Worm (Caenorhabditis elegans) whole organism, mixed stage, embryonic: ENCODE data around the gene mlk-1.

Source experiments
- M03D4.4 ChIP-seq: sonication (generic microtip); optimal IDR thresholded peaks from 2 replicates; lab custom pipeline; 2017; ENCODE audit warnings: mild to moderate bottlenecking, missing genetic modification characterization, missing compliant biosample characterization
- bed-3 ChIP-seq: fragments of 200-800 bp; sonication (Bioruptor generic); optimal IDR thresholded peaks from 3 replicates; lab custom pipeline; 2018; ENCODE audit warnings: mild to moderate bottlenecking, missing genetic modification characterization, moderate library complexity, missing compliant biosample characterization
- blmp-1 ChIP-seq: fragments of 150-350 bp; optimal IDR thresholded peaks from 2 replicates; lab custom pipeline; 2014; ENCODE audit warnings: missing biosample characterization, missing genetic modification characterization
- ceh-43 ChIP-seq: fragments of 200-800 bp; sonication (Bioruptor generic); optimal IDR thresholded peaks from 2 replicates; lab custom pipeline; 2018; ENCODE audit warnings: mild to moderate bottlenecking, missing genetic modification characterization, moderate library complexity, missing compliant biosample characterization
- ceh-83 ChIP-seq: fragments of 200-800 bp; sonication (Bioruptor generic); optimal IDR thresholded peaks from 2 replicates; lab custom pipeline; 2018; ENCODE audit warnings: mild to moderate bottlenecking, missing genetic modification characterization, missing compliant biosample characterization
- ces-1 ChIP-seq: fragments of 150-350 bp; optimal IDR thresholded peaks from 2 replicates; lab custom pipeline; 2014; ENCODE audit warnings: missing biosample characterization, missing genetic modification reagents, missing genetic modification characterization
- cnd-1 ChIP-seq: fragments of 200-800 bp; sonication (Bioruptor generic); optimal IDR thresholded peaks from 2 replicates; lab custom pipeline; 2018; ENCODE audit warnings: mild to moderate bottlenecking, missing genetic modification characterization, missing compliant biosample characterization
- drap-1 ChIP-seq: fragments of 200-800 bp; sonication (Bioruptor generic); optimal IDR thresholded peaks from 3 replicates; lab custom pipeline; 2018; ENCODE audit warnings: mild to moderate bottlenecking, missing genetic modification characterization, missing compliant biosample characterization
- elt-1 ChIP-seq: sonication (generic microtip); optimal IDR thresholded peaks from 2 replicates; lab custom pipeline; 2017; ENCODE audit warnings: missing genetic modification characterization, mild to moderate bottlenecking, missing compliant biosample characterization, antibody characterized with exemption, moderate library complexity, borderline replicate concordance; ENCODE audit not compliant: insufficient read depth
- elt-3 ChIP-seq: fragments of 150-350 bp; optimal IDR thresholded peaks from 2 replicates; lab custom pipeline; 2014; ENCODE audit warnings: missing biosample characterization, missing genetic modification characterization
- flh-1 ChIP-seq: fragments of 200-800 bp; sonication (Bioruptor generic); optimal IDR thresholded peaks from 2 replicates; lab custom pipeline; 2018; ENCODE audit warnings: mild to moderate bottlenecking, missing genetic modification characterization, moderate library complexity, missing compliant biosample characterization
- ham-2 ChIP-seq: fragments of 200-800 bp; sonication (Bioruptor generic); optimal IDR thresholded peaks from 2 replicates; lab custom pipeline; 2018; ENCODE audit warnings: mild to moderate bottlenecking, missing genetic modification characterization, missing compliant biosample characterization
- hlh-1 ChIP-seq: fragments of 150-350 bp; optimal IDR thresholded peaks from 2 replicates; lab custom pipeline; 2014; ENCODE audit warnings: missing biosample characterization, missing genetic modification reagents, missing genetic modification characterization
- lin-13 ChIP-seq: fragments of 150-350 bp; optimal IDR thresholded peaks from 2 replicates; lab custom pipeline; 2014; ENCODE audit warnings: missing biosample characterization, missing genetic modification characterization
- lin-32 ChIP-seq: fragments of 200-800 bp; sonication (Bioruptor generic); optimal IDR thresholded peaks from 2 replicates; lab custom pipeline; 2018; ENCODE audit warnings: mild to moderate bottlenecking, missing genetic modification characterization, missing compliant biosample characterization
- lsy-2 ChIP-seq: fragments of 150-350 bp; optimal IDR thresholded peaks from 2 replicates; lab custom pipeline; 2014; ENCODE audit warnings: missing biosample characterization, missing genetic modification characterization
- mab-5 ChIP-seq: fragments of 150-350 bp; optimal IDR thresholded peaks from 2 replicates; lab custom pipeline; 2014; ENCODE audit warnings: missing biosample characterization, missing genetic modification characterization
- mep-1 ChIP-seq: fragments of 150-350 bp; optimal IDR thresholded peaks from 2 replicates; lab custom pipeline; 2017; ENCODE audit warnings: missing biosample characterization, missing genetic modification reagents, missing genetic modification characterization, inconsistent platforms
- mls-2 ChIP-seq: sonication (generic microtip); optimal IDR thresholded peaks from 2 replicates; lab custom pipeline; 2016; ENCODE audit warnings: mild to moderate bottlenecking, missing genetic modification characterization, moderate library complexity, missing compliant biosample characterization
- nhr-12 ChIP-seq: fragments of 150-350 bp; optimal IDR thresholded peaks from 2 replicates; lab custom pipeline; 2014; ENCODE audit warnings: missing biosample characterization, missing genetic modification characterization
- nhr-2 ChIP-seq: fragments of 150-350 bp; optimal IDR thresholded peaks from 2 replicates; lab custom pipeline; 2014; ENCODE audit warnings: missing biosample characterization, missing genetic modification characterization
- nhr-28 ChIP-seq: fragments of 150-350 bp; optimal IDR thresholded peaks from 2 replicates; lab custom pipeline; 2014; ENCODE audit warnings: missing biosample characterization, missing genetic modification characterization
- nhr-76 ChIP-seq: sonication (generic microtip); optimal IDR thresholded peaks from 2 replicates; lab custom pipeline; 2017; ENCODE audit warnings: missing biosample characterization, missing genetic modification characterization
- snpc-4 ChIP-seq: fragments of 150-350 bp; optimal IDR thresholded peaks from 2 replicates; lab custom pipeline; 2014; ENCODE audit warnings: missing biosample characterization, missing genetic modification characterization
- sptf-1 ChIP-seq: sonication (generic microtip); optimal IDR thresholded peaks from 2 replicates; lab custom pipeline; 2017; ENCODE audit warnings: mild to moderate bottlenecking, missing genetic modification characterization, moderate library complexity, missing compliant biosample characterization
- tbx-8 ChIP-seq: fragments of 200-800 bp; sonication (Bioruptor generic); optimal IDR thresholded peaks from 2 replicates; lab custom pipeline; 2018; ENCODE audit warnings: mild to moderate bottlenecking, missing genetic modification characterization, moderate library complexity, missing compliant biosample characterization
- unc-120 ChIP-seq: sonication (generic microtip); optimal IDR thresholded peaks from 2 replicates; lab custom pipeline; 2017; ENCODE audit warnings: missing genetic modification characterization, missing compliant biosample characterization; ENCODE audit not compliant: poor library complexity, severe bottlenecking
- unc-62 ChIP-seq: fragments of 150-350 bp; optimal IDR thresholded peaks from 2 replicates; lab custom pipeline; 2014; ENCODE audit warnings: missing biosample characterization, missing genetic modification reagents, missing genetic modification characterization
- zip-8 ChIP-seq: fragments of 150-350 bp; optimal IDR thresholded peaks from 2 replicates; lab custom pipeline; 2014; ENCODE audit warnings: missing biosample characterization, missing genetic modification characterization
- ztf-11 ChIP-seq: fragments of 150-350 bp; optimal IDR thresholded peaks from 2 replicates; lab custom pipeline; 2014; ENCODE audit warnings: missing biosample characterization, missing genetic modification characterization

Gene mlk-1

DNA sequence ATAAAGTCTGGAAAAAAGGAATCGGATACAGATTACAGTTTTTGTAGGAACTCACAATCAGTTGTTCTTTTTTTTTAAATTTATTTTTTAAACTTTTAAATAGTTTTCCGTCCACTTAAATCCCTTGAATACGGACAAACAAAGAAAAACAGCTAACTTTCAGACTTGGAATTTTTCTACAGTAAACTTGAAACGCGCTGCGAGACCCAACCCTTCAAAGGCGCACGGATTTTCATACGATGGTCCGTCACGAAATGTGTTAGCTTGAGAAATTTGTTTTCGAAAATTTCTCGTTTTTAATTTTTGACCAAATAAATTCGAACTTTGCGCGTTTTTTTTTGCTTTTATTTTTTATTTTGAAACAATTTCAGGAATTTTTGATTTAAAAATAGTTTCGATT, 18.1 kb downstream of the mlk-1 start:
- TF ChIP-seq ceh-83 (GFP tag; lab: Kevin White, UChicago): no peak
- no peak for TF ChIP-seq nhr-2 (tag; lab: Kevin White, UChicago)
- no peak for TF ChIP-seq ceh-43 (GFP tag; lab: Kevin White, UChicago)
- TF ChIP-seq mls-2: no peak
- no peak for TF ChIP-seq nhr-12

ce11 chrV:5046103-5046502, 18.5 kb downstream of the mlk-1 start, which contains the start of gene exc-14:
Gene exc-14, minus strand, starts transcription at chrV:5046203.
- TF ChIP-seq nhr-76: no peak
- no peak for TF ChIP-seq snpc-4 (tag; lab: Kevin White, UChicago)
- TF ChIP-seq drap-1 (GFP tag; lab: Kevin White, UChicago): no peak
- TF ChIP-seq zip-8 (tag; lab: Kevin White, UChicago): no peak
- TF ChIP-seq tbx-8 (GFP tag; lab: Kevin White, UChicago): no peak
- TF ChIP-seq mep-1 (tag; lab: Kevin White, UChicago): no peak
- no peak for TF ChIP-seq unc-120
- no peak for TF ChIP-seq flh-1 (GFP tag; lab: Kevin White, UChicago)
- no peak for TF ChIP-seq mls-2
- TF ChIP-seq nhr-2 (tag; lab: Kevin White, UChicago): no peak
- no peak for TF ChIP-seq hlh-1
- TF ChIP-seq nhr-28: no peak
- no peak for TF ChIP-seq ceh-43 (GFP tag; lab: Kevin White, UChicago)
- no peak for TF ChIP-seq elt-3 (tag; lab: Kevin White, UChicago)
- no peak for TF ChIP-seq lin-13 (tag; lab: Kevin White, UChicago)
- no peak for TF ChIP-seq mab-5

ce11 chrV:5040925-5041324, 23.7 kb downstream of the mlk-1 start, which contains the start of gene K11D12.8:
Gene K11D12.8, minus strand, starts transcription at chrV:5041001.
- TF ChIP-seq nhr-12 (no peak), nhr-28 (no peak), flh-1 (GFP tag; lab: Kevin White, UChicago) (no peak), elt-3 (tag; lab: Kevin White, UChicago) (no peak), nhr-2 (tag; lab: Kevin White, UChicago) (no peak), ces-1 (GFP tag; lab: Kevin White, UChicago) (no peak), cnd-1 (tag; lab: Kevin White, UChicago) (no peak), M03D4.4 (no peak), bed-3 (no peak), unc-120 (no peak), lin-13 (tag; lab: Kevin White, UChicago) (no peak), sptf-1 (tag; lab: Kevin White, UChicago) (no peak)

DNA sequence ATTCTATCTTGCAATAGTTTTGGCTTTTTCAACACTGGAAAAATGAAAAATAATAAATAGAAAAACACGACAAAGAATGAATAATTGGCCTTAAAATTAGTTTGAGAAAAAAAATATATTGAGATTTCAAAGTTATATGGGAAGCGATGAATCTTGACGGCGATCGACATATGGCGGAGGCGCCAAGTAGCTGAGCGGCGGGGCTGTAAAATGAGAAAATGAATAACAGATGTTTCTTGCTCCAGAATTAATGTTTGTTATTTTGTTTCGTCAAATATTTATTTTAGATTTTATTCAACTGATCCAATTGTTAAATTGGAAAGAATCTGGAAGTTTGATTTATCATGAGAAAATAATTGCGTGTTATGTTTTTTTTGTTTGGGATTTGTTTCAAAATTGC, 25.1 kb downstream of the mlk-1 start, which contains the start of gene K11D12.11:
Gene K11D12.11, minus strand, starts transcription at position 42 of the 400 bp plus-strand sequence.
- TF ChIP-seq lin-32 (GFP tag; lab: Kevin White, UChicago) (no peak), nhr-12 (no peak), ham-2 (no peak), elt-3 (tag; lab: Kevin White, UChicago) (no peak), unc-120 (no peak), blmp-1 (no peak), cnd-1 (tag; lab: Kevin White, UChicago) (no peak), elt-1 (no peak), ceh-83 (GFP tag; lab: Kevin White, UChicago) (no peak), drap-1 (GFP tag; lab: Kevin White, UChicago) (no peak), mls-2 (no peak), unc-62 (GFP tag; lab: Kevin White, UChicago) (no peak), ztf-11 (tag; lab: Kevin White, UChicago) (no peak), tbx-8 (GFP tag; lab: Kevin White, UChicago) (no peak), ces-1 (GFP tag; lab: Kevin White, UChicago) (no peak), sptf-1 (tag; lab: Kevin White, UChicago) (no peak), lsy-2 (tag; lab: Kevin White, UChicago) (no peak), nhr-76 (no peak), mep-1 (tag; lab: Kevin White, UChicago) (no peak), snpc-4 (tag; lab: Kevin White, UChicago) (no peak)

DNA sequence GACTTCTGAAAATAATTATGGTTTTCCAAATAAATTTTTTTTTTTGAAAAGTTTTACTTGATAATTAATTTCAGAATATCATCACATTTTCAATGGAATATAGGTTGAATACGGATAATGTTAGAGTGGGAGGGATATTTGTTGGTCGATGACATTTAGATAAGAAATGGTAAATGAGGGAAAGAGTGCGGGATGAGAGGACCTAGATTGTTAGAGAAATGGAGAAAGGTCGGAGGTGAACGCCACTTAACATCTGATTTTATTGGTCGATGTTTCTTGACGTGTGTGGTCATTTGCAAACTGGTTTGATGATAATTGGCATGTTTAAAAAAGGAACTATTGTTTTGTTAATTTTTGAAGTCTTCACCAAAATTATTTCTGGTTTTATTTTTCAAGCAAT, 26.2 kb downstream of the mlk-1 start:
- TF ChIP-seq nhr-2 (tag; lab: Kevin White, UChicago): peak; percentile 4
- TF ChIP-seq lsy-2 (tag; lab: Kevin White, UChicago): no peak
- TF ChIP-seq elt-1: peak; percentile 53
